Fruit fly (Drosophila melanogaster): ENCODE data around the gene IKKbeta.

DNA sequence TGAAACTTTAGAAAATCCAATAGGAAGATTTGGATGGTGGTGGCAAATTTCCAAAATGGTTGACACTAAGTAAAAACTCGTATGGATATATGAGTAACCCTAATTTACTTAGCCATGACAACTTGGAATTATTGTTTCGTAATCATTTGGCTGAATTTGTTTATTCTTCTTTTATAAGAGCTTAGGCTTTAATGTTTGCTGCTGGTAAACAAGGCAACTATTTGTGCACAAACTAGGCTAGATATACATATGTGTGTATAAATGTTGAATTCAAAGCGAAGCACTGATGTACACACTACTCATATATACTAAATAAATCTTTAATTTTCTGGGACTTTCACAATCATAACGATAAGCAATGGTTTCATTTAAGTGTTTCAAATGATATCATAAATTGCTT lies 43.3 kb downstream of the IKKbeta start:
- no peak for TF ChIP-seq psq (optimal IDR thresholded peaks at IDR 0.05)
- no peak for TF ChIP-seq h (optimal IDR thresholded peaks at IDR 0.05)
- no peak for TF ChIP-seq Myc (optimal IDR thresholded peaks at IDR 0.05)
- TF ChIP-seq Sin3A (optimal IDR thresholded peaks at IDR 0.05) = no peak
- no peak for TF ChIP-seq insv (optimal IDR thresholded peaks at IDR 0.05)
- TF ChIP-seq ttk (optimal IDR thresholded peaks at IDR 0.05) = no peak

Data from Kc167 (cell line).